Worm (Caenorhabditis elegans) whole organism, L3 larva: Measurements from ENCODE around the gene srw-26.

ENCODE experiments used
- elt-1 ChIP-seq: fragments of 150-350 bp; optimal IDR thresholded peaks from 2 replicates; lab custom pipeline; 2014; ENCODE audit warnings: missing biosample characterization, missing genetic modification characterization
- lin-15B ChIP-seq: fragments of 150-350 bp; optimal IDR thresholded peaks from 2 replicates; lab custom pipeline; 2014; ENCODE audit warnings: missing biosample characterization, missing genetic modification characterization
- nhr-237 ChIP-seq: fragments of 150-350 bp; optimal IDR thresholded peaks from 2 replicates; lab custom pipeline; 2014; ENCODE audit warnings: missing biosample characterization, missing genetic modification characterization
- snpc-4 ChIP-seq: fragments of 150-350 bp; optimal IDR thresholded peaks from 2 replicates; lab custom pipeline; 2014; ENCODE audit warnings: missing biosample characterization, missing genetic modification characterization

- TF ChIP-seq nhr-237 (tag; lab: Kevin White, UChicago) (no peak), snpc-4 (no peak), lin-15B (tag; lab: Kevin White, UChicago) (no peak), elt-1 (tag; lab: Kevin White, UChicago) (no peak)
Measured at ce11 chrV:15957098-15957497, 24.8 kb upstream of the srw-26 start, which contains the start of gene F36G9.3.
